Worm (Caenorhabditis elegans): ENCODE results near the gene ZC416.2.

- TF ChIP-seq blmp-1 (tag; optimal IDR thresholded peaks at IDR 0.05) (no peak), nhr-237 (tag; optimal IDR thresholded peaks at IDR 0.05) (no peak), elt-3 (tag; optimal IDR thresholded peaks at IDR 0.05) (no peak), ces-1 (GFP tag; optimal IDR thresholded peaks at IDR 0.05) (peak; percentile 93), lin-13 (tag; optimal IDR thresholded peaks at IDR 0.05) (no peak), pha-4 (tag; optimal IDR thresholded peaks at IDR 0.05) (no peak), unc-120 (tag; optimal IDR thresholded peaks at IDR 0.05; ENCODE audit: poor library complexity, severe bottlenecking) (no peak), cnd-1 (tag; optimal IDR thresholded peaks at IDR 0.05) (no peak), nhr-12 (tag; optimal IDR thresholded peaks at IDR 0.05) (no peak), ham-2 (GFP tag; optimal IDR thresholded peaks at IDR 0.05) (no peak), sptf-1 (tag; optimal IDR thresholded peaks at IDR 0.05) (no peak), tbx-8 (GFP tag; optimal IDR thresholded peaks at IDR 0.05) (no peak), nhr-76 (tag; optimal IDR thresholded peaks at IDR 0.05) (no peak)
Observed at ce11 chrIV:3626447-3626846, 7.0 kb upstream of the ZC416.2 start.
